Fruit fly (Drosophila melanogaster): ENCODE results near the gene Nipsnap.

DNA sequence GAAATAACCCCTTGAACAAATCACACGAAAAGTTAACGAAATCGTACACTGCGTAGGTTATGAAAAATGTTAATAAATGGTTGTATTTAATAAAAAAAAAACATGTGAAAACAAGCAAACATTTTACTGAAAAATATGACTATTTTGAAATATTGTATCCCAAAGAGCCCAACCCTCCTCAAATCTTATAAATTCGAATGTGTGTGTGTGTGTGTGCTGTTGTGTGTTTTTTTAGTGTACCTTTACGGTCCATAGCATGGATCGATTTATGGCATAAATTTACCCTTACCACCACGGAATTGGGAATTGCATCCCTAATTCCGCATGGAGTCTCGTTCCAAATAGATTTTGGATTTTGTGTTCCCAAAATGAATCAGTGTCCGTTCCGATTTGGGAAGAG lies 30.1 kb upstream of the Nipsnap start:
- no peak for TF ChIP-seq CG4282 (GFP tag; optimal IDR thresholded peaks at IDR 0.05)
- TF ChIP-seq CG4404 (GFP tag; IDR thresholded peaks at IDR 0.05) = no peak
- TF ChIP-seq cwo (GFP tag; optimal IDR thresholded peaks at IDR 0.05) = no peak
- 0 out of 2 replicates have a peak, but pooled peaks have one; percentile 30 for TF ChIP-seq E2f1 (GFP tag; IDR thresholded peaks at IDR 0.05)
- no peak for TF ChIP-seq Hr3 (GFP tag; optimal IDR thresholded peaks at IDR 0.05)
- peak; percentile 22 for TF ChIP-seq zf30C (GFP tag; optimal IDR thresholded peaks at IDR 0.05)
- no peak for TF ChIP-seq CG17385 (GFP tag; optimal IDR thresholded peaks at IDR 0.05)
- TF ChIP-seq CG15011 (GFP tag; optimal IDR thresholded peaks at IDR 0.05) = no peak
- no peak for TF ChIP-seq Hand (GFP tag; optimal IDR thresholded peaks at IDR 0.05)
- TF ChIP-seq CG10147 (GFP tag; optimal IDR thresholded peaks at IDR 0.05) = no peak
- no peak for TF ChIP-seq gt (GFP tag; IDR thresholded peaks at IDR 0.05)
- TF ChIP-seq Ssrp (tag; optimal IDR thresholded peaks at IDR 0.05) = peak; percentile 28
- TF ChIP-seq usp (GFP tag; optimal IDR thresholded peaks at IDR 0.05) = no peak

Data from whole organism, embryonic.